Fruit fly (Drosophila melanogaster) whole organism, embryonic: ENCODE results near the gene Non3.

ENCODE experiments used
- Asciz ChIP-seq: fragments of 200-800 bp; sonication (Bioruptor generic); optimal IDR thresholded peaks from 2 replicates; lab custom pipeline; 2017; ENCODE audit warnings: missing biosample characterization, mild to moderate bottlenecking, missing genetic modification characterization, missing genetic modification reagents
- Bdp1 ChIP-seq: fragments of 200-800 bp; sonication (Bioruptor generic); optimal IDR thresholded peaks from 3 replicates; lab custom pipeline; 2016; ENCODE audit warnings: missing biosample characterization, missing genetic modification characterization
- Blimp-1 ChIP-seq: fragments of 200-800 bp; sonication (Bioruptor generic); optimal IDR thresholded peaks from 3 replicates; lab custom pipeline; 2018; ENCODE audit warnings: missing biosample characterization, missing genetic modification characterization, mild to moderate bottlenecking, moderate library complexity, missing genetic modification reagents
- CG11560 ChIP-seq: fragments of 200-800 bp; sonication (Bioruptor generic); IDR thresholded peaks from 3 replicates; pipeline ENCODE4 v1.3.6; 2022; ENCODE audit warnings: missing biosample characterization, missing genetic modification characterization
- CG12744 ChIP-seq: fragments of 200-800 bp; sonication (Bioruptor generic); optimal IDR thresholded peaks from 2 replicates; lab custom pipeline; 2016; ENCODE audit warnings: missing biosample characterization, missing genetic modification characterization
- CG13123 ChIP-seq: fragments of 200-800 bp; sonication (Bioruptor generic); optimal IDR thresholded peaks from 2 replicates; lab custom pipeline; 2016; ENCODE audit warnings: missing biosample characterization, missing genetic modification characterization
- CG14860 ChIP-seq: fragments of 200-800 bp; sonication (Bioruptor generic); IDR thresholded peaks from 3 replicates; pipeline ENCODE4 v1.3.6; 2022; ENCODE audit warnings: missing biosample characterization, missing genetic modification characterization; ENCODE audit not compliant: partially characterized antibody
- CG15479 ChIP-seq: fragments of 200-800 bp; sonication (Bioruptor generic); optimal IDR thresholded peaks from 3 replicates; lab custom pipeline; 2019; ENCODE audit warnings: missing biosample characterization, mild to moderate bottlenecking, missing genetic modification characterization, moderate library complexity
- CG17328 ChIP-seq: fragments of 200-800 bp; sonication (Bioruptor generic); IDR thresholded peaks from 2 replicates; pipeline ENCODE4 v1.3.6; 2022; ENCODE audit warnings: missing biosample characterization, missing genetic modification characterization
- CG17359 ChIP-seq: fragments of 200-800 bp; sonication (Bioruptor generic); optimal IDR thresholded peaks from 3 replicates; lab custom pipeline; 2018; ENCODE audit warnings: missing biosample characterization, mild to moderate bottlenecking, missing genetic modification characterization, moderate library complexity
- CG17802 ChIP-seq: fragments of 200-800 bp; sonication (Bioruptor generic); optimal IDR thresholded peaks from 2 replicates; lab custom pipeline; 2018; ENCODE audit warnings: missing biosample characterization, mild to moderate bottlenecking, missing genetic modification characterization, moderate library complexity
- CG2712 ChIP-seq: fragments of 200-800 bp; optimal IDR thresholded peaks from 3 replicates; lab custom pipeline; 2019; ENCODE audit warnings: missing biosample characterization, mild to moderate bottlenecking, missing genetic modification characterization, moderate library complexity
- CG2889 ChIP-seq: fragments of 200-800 bp; sonication (Bioruptor generic); IDR thresholded peaks from 3 replicates; pipeline ENCODE4 v1.3.6; 2022; ENCODE audit warnings: missing biosample characterization, missing genetic modification characterization
- CG42726 ChIP-seq: fragments of 200-800 bp; sonication (Bioruptor generic); IDR thresholded peaks from 2 replicates; pipeline ENCODE4 v1.3.6; 2022; ENCODE audit warnings: missing biosample characterization, missing genetic modification characterization; ENCODE audit not compliant: partially characterized antibody
- CG4404 ChIP-seq: fragments of 200-800 bp; sonication (Bioruptor generic); IDR thresholded peaks from 2 replicates; pipeline ENCODE4 v1.3.6; 2022; ENCODE audit warnings: missing biosample characterization, missing genetic modification characterization
- CG5953 ChIP-seq: fragments of 200-800 bp; sonication (Bioruptor generic); IDR thresholded peaks from 2 replicates; pipeline ENCODE4 v1.3.6; 2022; ENCODE audit warnings: missing biosample characterization, missing genetic modification characterization
- CG6175 ChIP-seq: fragments of 200-800 bp; sonication (Bioruptor generic); IDR thresholded peaks from 3 replicates; pipeline ENCODE4 v1.3.6; 2022; ENCODE audit warnings: missing biosample characterization, missing genetic modification characterization
- CG6654 ChIP-seq: fragments of 200-800 bp; sonication (Bioruptor generic); optimal IDR thresholded peaks from 2 replicates; lab custom pipeline; 2017; ENCODE audit warnings: missing biosample characterization, mild to moderate bottlenecking, missing genetic modification characterization
- CG6854 ChIP-seq: fragments of 200-800 bp; sonication (Bioruptor generic); optimal IDR thresholded peaks from 3 replicates; lab custom pipeline; 2017; ENCODE audit warnings: missing biosample characterization, mild to moderate bottlenecking, missing genetic modification characterization
- CG7839 ChIP-seq: fragments of 200-800 bp; sonication (Bioruptor generic); optimal IDR thresholded peaks from 3 replicates; lab custom pipeline; 2018; ENCODE audit warnings: missing biosample characterization, mild to moderate bottlenecking, missing genetic modification characterization, moderate library complexity
- CG7987 ChIP-seq: fragments of 200-800 bp; sonication (Bioruptor generic); optimal IDR thresholded peaks from 2 replicates; lab custom pipeline; 2018; ENCODE audit warnings: missing biosample characterization, mild to moderate bottlenecking, missing genetic modification characterization, moderate library complexity
- CG8281 ChIP-seq: fragments of 200-800 bp; sonication (Bioruptor generic); optimal IDR thresholded peaks from 2 replicates; lab custom pipeline; 2018; ENCODE audit warnings: missing biosample characterization, mild to moderate bottlenecking, missing genetic modification characterization, moderate library complexity
- CG8388 ChIP-seq: fragments of 200-800 bp; sonication (Bioruptor generic); optimal IDR thresholded peaks from 2 replicates; lab custom pipeline; 2019; ENCODE audit warnings: missing biosample characterization, mild to moderate bottlenecking, missing genetic modification characterization, moderate library complexity
- CG8478 ChIP-seq: fragments of >200 bp; optimal IDR thresholded peaks from 2 replicates; lab custom pipeline; 2018
- CG8924 ChIP-seq: fragments of 200-800 bp; optimal IDR thresholded peaks from 3 replicates; lab custom pipeline; 2019; ENCODE audit warnings: missing biosample characterization, mild to moderate bottlenecking, missing genetic modification characterization, moderate library complexity
- CkIIα-i1 ChIP-seq: fragments of 200-800 bp; sonication (Bioruptor generic); IDR thresholded peaks from 2 replicates; pipeline ENCODE4 v1.3.6; 2022; ENCODE audit warnings: missing biosample characterization, missing genetic modification characterization
- Dip3 ChIP-seq: fragments of 200-800 bp; sonication (Bioruptor generic); optimal IDR thresholded peaks from 3 replicates; lab custom pipeline; 2016; ENCODE audit warnings: missing biosample characterization, missing genetic modification characterization
- HHEX ChIP-seq: fragments of 200-800 bp; sonication (Bioruptor generic); optimal IDR thresholded peaks from 3 replicates; lab custom pipeline; 2017; ENCODE audit warnings: missing biosample characterization, mild to moderate bottlenecking, missing genetic modification characterization, missing genetic modification reagents
- Hr3 ChIP-seq: fragments of 200-800 bp; sonication (Bioruptor generic); optimal IDR thresholded peaks from 3 replicates; lab custom pipeline; 2016; ENCODE audit warnings: missing biosample characterization, missing genetic modification characterization
- NC2α ChIP-seq: fragments of 200-800 bp; sonication (Bioruptor generic); optimal IDR thresholded peaks from 2 replicates; lab custom pipeline; 2016; ENCODE audit warnings: missing biosample characterization, missing genetic modification characterization
- Ravus ChIP-seq: fragments of 200-800 bp; sonication (Bioruptor generic); IDR thresholded peaks from 2 replicates; pipeline ENCODE4 v1.3.6; 2022; ENCODE audit warnings: missing biosample characterization, missing genetic modification characterization
- Sry-β ChIP-seq: fragments of 200-800 bp; sonication (Bioruptor generic); optimal IDR thresholded peaks from 2 replicates; lab custom pipeline; 2018; ENCODE audit warnings: missing biosample characterization, mild to moderate bottlenecking, missing genetic modification characterization, moderate library complexity
- YL-1 ChIP-seq: fragments of 200-800 bp; sonication (Bioruptor generic); optimal IDR thresholded peaks from 3 replicates; lab custom pipeline; 2017; ENCODE audit warnings: missing biosample characterization, mild to moderate bottlenecking, missing genetic modification characterization
- ac ChIP-seq: fragments of 200-800 bp; sonication (Bioruptor generic); optimal IDR thresholded peaks from 3 replicates; lab custom pipeline; 2017; ENCODE audit warnings: missing biosample characterization, mild to moderate bottlenecking, missing genetic modification characterization
- br ChIP-seq: fragments of >200 bp; optimal IDR thresholded peaks from 2 replicates; lab custom pipeline; 2017
- cato ChIP-seq: fragments of 200-800 bp; sonication (Bioruptor generic); optimal IDR thresholded peaks from 2 replicates; lab custom pipeline; 2016; ENCODE audit warnings: missing biosample characterization, missing genetic modification characterization, borderline replicate concordance
- dimm ChIP-seq: fragments of 200-800 bp; sonication (Bioruptor generic); IDR thresholded peaks from 2 replicates; pipeline ENCODE4 v1.3.6; 2022; ENCODE audit warnings: missing biosample characterization, missing genetic modification characterization
- dysf ChIP-seq: fragments of 200-800 bp; sonication (Bioruptor generic); IDR thresholded peaks from 3 replicates; pipeline ENCODE4 v1.3.6; 2022; ENCODE audit warnings: missing biosample characterization, missing genetic modification characterization
- fd64A ChIP-seq: fragments of 200-800 bp; sonication (Bioruptor generic); optimal IDR thresholded peaks from 3 replicates; lab custom pipeline; 2018; ENCODE audit warnings: missing biosample characterization, mild to moderate bottlenecking, missing genetic modification characterization
- hbn ChIP-seq: fragments of 200-800 bp; sonication (Bioruptor generic); IDR thresholded peaks from 2 replicates; pipeline ENCODE4 v1.3.6; 2022; ENCODE audit warnings: missing biosample characterization, missing genetic modification characterization; ENCODE audit not compliant: partially characterized antibody
- her ChIP-seq: fragments of 200-800 bp; sonication (Bioruptor generic); optimal IDR thresholded peaks from 2 replicates; lab custom pipeline; 2016; ENCODE audit warnings: missing biosample characterization, missing genetic modification characterization
- nom ChIP-seq: fragments of 200-800 bp; sonication (Bioruptor generic); optimal IDR thresholded peaks from 2 replicates; lab custom pipeline; 2017; ENCODE audit warnings: missing biosample characterization, missing genetic modification characterization, mild to moderate bottlenecking, moderate library complexity, missing genetic modification reagents
- pan ChIP-seq, 4 experiments: fragments of >200 bp in 3 of 4; fragments of 200-800 bp in 1 of 4; sonication (Bioruptor generic) in 1 of 4; optimal IDR thresholded peaks in 3 of 4; IDR thresholded peaks in 1 of 4; 2 replicates each; pipeline versions ENCODE4 v1.3.6 to Lab custom; 2017 to 2022; ENCODE audit warnings: missing biosample characterization in 2 of 4, missing genetic modification characterization in 2 of 4, mixed read lengths in 1 of 4
- repo ChIP-seq: fragments of 200-800 bp; sonication (Bioruptor generic); optimal IDR thresholded peaks from 2 replicates; lab custom pipeline; 2016; ENCODE audit warnings: missing biosample characterization, missing genetic modification characterization
- rib ChIP-seq: fragments of 200-800 bp; sonication (Bioruptor generic); IDR thresholded peaks from 2 replicates; pipeline ENCODE4 v1.3.6; 2022; ENCODE audit warnings: missing biosample characterization, missing genetic modification characterization
- sim ChIP-seq: fragments of 200-800 bp; sonication (Bioruptor generic); IDR thresholded peaks from 2 replicates; pipeline ENCODE4 v1.3.6; 2022; ENCODE audit warnings: missing biosample characterization, missing genetic modification characterization
- sima ChIP-seq: fragments of 200-800 bp; sonication (Bioruptor generic); optimal IDR thresholded peaks from 2 replicates; lab custom pipeline; 2016; ENCODE audit warnings: missing biosample characterization, missing genetic modification characterization
- trem ChIP-seq: fragments of 200-800 bp; optimal IDR thresholded peaks from 3 replicates; lab custom pipeline; 2019; ENCODE audit warnings: missing biosample characterization, mild to moderate bottlenecking, missing genetic modification characterization, moderate library complexity
- unpg ChIP-seq: fragments of 200-800 bp; sonication (Bioruptor generic); optimal IDR thresholded peaks from 3 replicates; lab custom pipeline; 2018; ENCODE audit warnings: missing biosample characterization, mild to moderate bottlenecking, missing genetic modification characterization, moderate library complexity
- z ChIP-seq: fragments of 200-800 bp; sonication (Bioruptor generic); IDR thresholded peaks from 3 replicates; pipeline ENCODE4 v1.3.6; 2022; ENCODE audit warnings: missing biosample characterization, missing genetic modification characterization
- zfh2 ChIP-seq: fragments of 200-800 bp; sonication (Bioruptor generic); optimal IDR thresholded peaks from 2 replicates; lab custom pipeline; 2016; ENCODE audit warnings: missing biosample characterization, missing genetic modification characterization

The Non3 gene

DNA sequence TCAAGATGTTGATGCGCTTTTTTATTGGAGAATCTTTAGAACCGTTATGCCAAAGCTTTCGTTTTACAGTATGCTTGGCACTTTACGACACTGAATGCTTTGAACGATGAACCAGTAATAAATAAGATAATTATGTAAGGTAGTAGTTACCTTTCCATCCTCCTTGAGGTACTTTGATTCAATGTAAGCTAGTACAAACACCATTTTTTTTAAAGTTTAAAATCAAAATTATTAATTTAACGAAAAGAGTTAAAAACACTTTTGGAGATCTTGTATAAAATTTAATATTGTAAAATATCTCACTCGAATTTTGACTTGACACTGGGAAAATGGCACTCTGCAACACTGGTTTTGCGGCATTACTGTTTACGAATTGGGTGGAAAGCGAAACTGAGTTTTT is 38.1 kb upstream of the Non3 start, which contains the start of the genes Arp5 and CG7208 (continued):
- TF ChIP-seq zfh2 (GFP tag; lab: Kevin White, UChicago) = peak; percentile 63
- peak; percentile 6 for TF ChIP-seq NC2α (GFP tag; lab: Kevin White, UChicago)
- TF ChIP-seq CG8478 (lab: Kevin White, UChicago) = no peak
- peak; percentile 53 for TF ChIP-seq YL-1 (GFP tag; lab: Kevin White, UChicago)
- TF ChIP-seq z (GFP tag; lab: Robert Waterston, UW) = no peak
- no peak for TF ChIP-seq fd64A (GFP tag; lab: Kevin White, UChicago)
- TF ChIP-seq unpg (GFP tag; lab: Kevin White, UChicago) = no peak
- peak; percentile 11 for TF ChIP-seq CG17802
- peak; percentile 48; the same call in 1 of the 2 replicates for TF ChIP-seq CG4404 (GFP tag; lab: Robert Waterston, UW)
- peak; percentile 34 for TF ChIP-seq cato (GFP tag; lab: Kevin White, UChicago)
- no peak for TF ChIP-seq rib (GFP tag; lab: Robert Waterston, UW)
- TF ChIP-seq Hr3 = peak; percentile 75
- no peak for TF ChIP-seq nom
- TF ChIP-seq CG17328 = peak; percentile 40; the same call in 1 of the 2 replicates
- no peak for TF ChIP-seq pan (optimal IDR thresholded peaks at IDR 0.05; lab: Kevin White, UChicago)
- peak in 1 of 2 experiments; percentile 71 for TF ChIP-seq pan (GFP tag; optimal IDR thresholded peaks at IDR 0.05 in 1 of 2, IDR thresholded peaks at IDR 0.05 in 1 of 2)
- TF ChIP-seq sim (GFP tag; lab: Robert Waterston, UW) = no peak
- TF ChIP-seq dysf (GFP tag; lab: Robert Waterston, UW) = peak; percentile 70
- peak; percentile 58 for TF ChIP-seq trem (tag; lab: Kevin White, UChicago)
- no peak for TF ChIP-seq CG7839 (tag; lab: Kevin White, UChicago)
- TF ChIP-seq CG5953 (GFP tag; lab: Robert Waterston, UW) = no peak
- TF ChIP-seq CG13123 (GFP tag; lab: Kevin White, UChicago) = peak; percentile 69
- peak; percentile 38 for TF ChIP-seq Bdp1 (GFP tag; lab: Kevin White, UChicago)
- no peak for TF ChIP-seq Asciz (GFP tag; lab: Kevin White, UChicago)
- TF ChIP-seq Ravus (GFP tag; lab: Robert Waterston, UW) = no peak
- no peak for TF ChIP-seq CkIIα-i1
- TF ChIP-seq CG8924 = peak; percentile 65
- peak; percentile 73 for TF ChIP-seq Sry-β
- peak; percentile 52 for TF ChIP-seq CG8388 (GFP tag; lab: Kevin White, UChicago)
- no peak; the same call in 2 of the 3 replicates for TF ChIP-seq CG11560 (tag; lab: Robert Waterston, UW)
- no peak for TF ChIP-seq CG6654 (GFP tag; lab: Kevin White, UChicago)
- TF ChIP-seq CG2712 (tag; lab: Kevin White, UChicago) = peak; percentile 68
- no peak for TF ChIP-seq dimm (GFP tag; lab: Robert Waterston, UW)
- no peak for TF ChIP-seq repo (GFP tag; lab: Kevin White, UChicago)
- no peak for TF ChIP-seq ac
- TF ChIP-seq CG17359 (tag; lab: Kevin White, UChicago) = peak; percentile 74
- peak; percentile 44 for TF ChIP-seq CG12744 (GFP tag; lab: Kevin White, UChicago)
- peak; percentile 77 for TF ChIP-seq Blimp-1 (GFP tag; lab: Kevin White, UChicago)
- TF ChIP-seq CG2889 (GFP tag; lab: Robert Waterston, UW) = 0 out of 3 replicates have a peak, but pooled peaks have one; percentile 22
- no peak for TF ChIP-seq br (lab: Kevin White, UChicago)
- TF ChIP-seq CG42726 (GFP tag; lab: Robert Waterston, UW) = no peak
- TF ChIP-seq CG14860 = no peak
- peak; percentile 15 for TF ChIP-seq CG7987 (GFP tag; lab: Kevin White, UChicago)
- peak; percentile 70 for TF ChIP-seq Dip3
- TF ChIP-seq CG6854 (GFP tag; lab: Kevin White, UChicago) = no peak
- peak; percentile 61 for TF ChIP-seq HHEX (GFP tag; lab: Kevin White, UChicago)
- peak; percentile 8 for TF ChIP-seq her
- TF ChIP-seq CG6175 (GFP tag; lab: Robert Waterston, UW) = no peak
- no peak for TF ChIP-seq sima (GFP tag; lab: Kevin White, UChicago)
- no peak for TF ChIP-seq CG8281 (tag; lab: Kevin White, UChicago)
- no peak for TF ChIP-seq hbn (GFP tag; lab: Robert Waterston, UW)
- no peak for TF ChIP-seq CG15479 (GFP tag; lab: Kevin White, UChicago)
